Fruit fly (Drosophila melanogaster) whole organism, embryonic: ENCODE results near the gene lap.

Experiments used
- Asciz ChIP-seq: fragments of 200-800 bp; sonication (Bioruptor generic); optimal IDR thresholded peaks from 2 replicates; lab custom pipeline; 2017; ENCODE audit warnings: missing biosample characterization, mild to moderate bottlenecking, missing genetic modification characterization, missing genetic modification reagents
- BtbVII ChIP-seq: fragments of 200-800 bp; sonication (Bioruptor generic); optimal IDR thresholded peaks from 3 replicates; lab custom pipeline; 2017; ENCODE audit warnings: missing biosample characterization, mild to moderate bottlenecking, missing genetic modification characterization
- CG10366 ChIP-seq: fragments of 200-800 bp; sonication (Bioruptor generic); IDR thresholded peaks from 2 replicates; pipeline ENCODE4 v1.3.6; 2022; ENCODE audit warnings: missing biosample characterization, missing genetic modification characterization
- CG10654 ChIP-seq: fragments of 200-800 bp; sonication (Bioruptor generic); optimal IDR thresholded peaks from 2 replicates; lab custom pipeline; 2016; ENCODE audit warnings: missing biosample characterization, missing genetic modification characterization
- CG11456 ChIP-seq: fragments of 200-800 bp; sonication (Bioruptor generic); IDR thresholded peaks from 3 replicates; pipeline ENCODE4 v1.3.6; 2022; ENCODE audit warnings: missing biosample characterization, missing genetic modification characterization
- CG11723 ChIP-seq: fragments of 200-800 bp; sonication (Bioruptor generic); optimal IDR thresholded peaks from 2 replicates; lab custom pipeline; 2017; ENCODE audit warnings: missing biosample characterization, mild to moderate bottlenecking, missing genetic modification characterization
- CG12391 ChIP-seq: fragments of 200-800 bp; sonication (Bioruptor generic); optimal IDR thresholded peaks from 3 replicates; lab custom pipeline; 2018; ENCODE audit warnings: missing biosample characterization, mild to moderate bottlenecking, missing genetic modification characterization, moderate library complexity
- CG13424 ChIP-seq: fragments of 200-800 bp; sonication (Bioruptor generic); optimal IDR thresholded peaks from 2 replicates; lab custom pipeline; 2019; ENCODE audit warnings: missing biosample characterization, mild to moderate bottlenecking, missing genetic modification characterization, moderate library complexity
- CG17186 ChIP-seq: fragments of 200-800 bp; sonication (Bioruptor generic); optimal IDR thresholded peaks from 3 replicates; lab custom pipeline; 2017; ENCODE audit warnings: missing biosample characterization, missing genetic modification reagents, missing genetic modification characterization
- CG18599 ChIP-seq: fragments of 200-800 bp; sonication (Bioruptor generic); optimal IDR thresholded peaks from 3 replicates; lab custom pipeline; 2017; ENCODE audit warnings: missing biosample characterization, missing genetic modification characterization, mild to moderate bottlenecking, moderate library complexity, missing genetic modification reagents
- CG34224 ChIP-seq: fragments of 200-800 bp; sonication (Bioruptor generic); IDR thresholded peaks from 3 replicates; pipeline ENCODE4 v1.3.6; 2022; ENCODE audit warnings: missing biosample characterization, missing genetic modification characterization; ENCODE audit not compliant: partially characterized antibody
- CG4707 ChIP-seq: fragments of 200-800 bp; sonication (Bioruptor generic); optimal IDR thresholded peaks from 2 replicates; lab custom pipeline; 2018; ENCODE audit warnings: missing biosample characterization, mild to moderate bottlenecking, missing genetic modification characterization, moderate library complexity
- CG4730 ChIP-seq: fragments of 200-800 bp; sonication (Bioruptor generic); IDR thresholded peaks from 2 replicates; pipeline ENCODE4 v1.3.6; 2022; ENCODE audit warnings: missing biosample characterization, missing genetic modification characterization
- CG4820 ChIP-seq: fragments of 200-800 bp; sonication (Bioruptor generic); optimal IDR thresholded peaks from 3 replicates; lab custom pipeline; 2016; ENCODE audit warnings: missing biosample characterization, missing genetic modification characterization
- CG7786 ChIP-seq: fragments of 200-800 bp; sonication (Bioruptor generic); optimal IDR thresholded peaks from 2 replicates; lab custom pipeline; 2016; ENCODE audit warnings: missing biosample characterization, missing genetic modification characterization
- CG8359 ChIP-seq: fragments of 200-800 bp; sonication (Bioruptor generic); optimal IDR thresholded peaks from 2 replicates; lab custom pipeline; 2017; ENCODE audit warnings: missing biosample characterization, mild to moderate bottlenecking, missing genetic modification characterization, borderline replicate concordance
- CG9609 ChIP-seq: fragments of 200-800 bp; sonication (Bioruptor generic); optimal IDR thresholded peaks from 3 replicates; lab custom pipeline; 2016; ENCODE audit warnings: missing biosample characterization, missing genetic modification characterization
- Camta ChIP-seq: fragments of 200-800 bp; sonication (Bioruptor generic); optimal IDR thresholded peaks from 2 replicates; lab custom pipeline; 2016; ENCODE audit warnings: missing biosample characterization, missing genetic modification characterization
- Ets65A ChIP-seq: fragments of 200-800 bp; sonication (Bioruptor generic); peaks from one replicate; lab custom pipeline; 2016; ENCODE audit warnings: missing biosample characterization, missing genetic modification characterization
- HLH4C ChIP-seq: fragments of 200-800 bp; sonication (Bioruptor generic); IDR thresholded peaks from 3 replicates; pipeline ENCODE4 v1.3.6; 2022; ENCODE audit warnings: missing biosample characterization, missing genetic modification characterization; ENCODE audit not compliant: partially characterized antibody
- HLH54F ChIP-seq: fragments of 200-800 bp; sonication (Bioruptor generic); optimal IDR thresholded peaks from 3 replicates; lab custom pipeline; 2016; ENCODE audit warnings: missing biosample characterization, missing genetic modification characterization
- HLHmδ ChIP-seq: fragments of 200-800 bp; sonication (Bioruptor generic); optimal IDR thresholded peaks from 2 replicates; lab custom pipeline; 2018; ENCODE audit warnings: missing biosample characterization, mild to moderate bottlenecking, missing genetic modification characterization, moderate library complexity
- Lhr ChIP-seq: fragments of 200-800 bp; sonication (Bioruptor generic); optimal IDR thresholded peaks from 3 replicates; lab custom pipeline; 2017; ENCODE audit warnings: mild to moderate bottlenecking, missing biosample characterization, missing genetic modification reagents, missing genetic modification characterization
- Mrtf ChIP-seq: fragments of 200-800 bp; sonication (Bioruptor generic); IDR thresholded peaks from 3 replicates; pipeline ENCODE4 v1.3.6; 2022; ENCODE audit warnings: missing biosample characterization, missing genetic modification characterization
- Neu2 ChIP-seq: fragments of 200-800 bp; sonication (Bioruptor generic); optimal IDR thresholded peaks from 3 replicates; lab custom pipeline; 2016; ENCODE audit warnings: missing biosample characterization, missing genetic modification characterization, borderline replicate concordance
- Oli ChIP-seq: fragments of 200-800 bp; sonication (Bioruptor generic); optimal IDR thresholded peaks from 2 replicates; lab custom pipeline; 2018; ENCODE audit warnings: missing biosample characterization, mild to moderate bottlenecking, missing genetic modification characterization, moderate library complexity
- Rfx ChIP-seq: fragments of 200-800 bp; sonication (Bioruptor generic); IDR thresholded peaks from 2 replicates; pipeline ENCODE4 v1.3.6; 2022; ENCODE audit warnings: missing biosample characterization, missing genetic modification characterization
- bcd ChIP-seq: fragments of 200-800 bp; sonication (Bioruptor generic); optimal IDR thresholded peaks from 2 replicates; lab custom pipeline; 2017; ENCODE audit warnings: missing biosample characterization, mild to moderate bottlenecking, missing genetic modification characterization
- cad ChIP-seq: fragments of >200 bp; optimal IDR thresholded peaks from 2 replicates; lab custom pipeline; 2017; ENCODE audit warnings: missing biosample characterization, missing genetic modification characterization
- danr ChIP-seq: fragments of 200-800 bp; sonication (Bioruptor generic); IDR thresholded peaks from 2 replicates; pipeline ENCODE4 v1.3.6; 2022; ENCODE audit warnings: missing biosample characterization, missing genetic modification characterization
- esg ChIP-seq: fragments of 200-800 bp; sonication (Bioruptor generic); conservative IDR thresholded peaks from 2 replicates; pipeline ENCODE4 v1.3.6; 2022; ENCODE audit warnings: missing biosample characterization, missing genetic modification characterization
- fd102C ChIP-seq: fragments of 200-800 bp; sonication (Bioruptor generic); optimal IDR thresholded peaks from 2 replicates; lab custom pipeline; 2018; ENCODE audit warnings: missing biosample characterization, mild to moderate bottlenecking, missing genetic modification characterization, moderate library complexity
- fd3F ChIP-seq: fragments of 200-800 bp; sonication (Bioruptor generic); optimal IDR thresholded peaks from 2 replicates; lab custom pipeline; 2018; ENCODE audit warnings: missing biosample characterization, mild to moderate bottlenecking, missing genetic modification characterization, moderate library complexity
- fd64A ChIP-seq: fragments of 200-800 bp; sonication (Bioruptor generic); optimal IDR thresholded peaks from 3 replicates; lab custom pipeline; 2018; ENCODE audit warnings: missing biosample characterization, mild to moderate bottlenecking, missing genetic modification characterization
- fd96Cb ChIP-seq: fragments of 200-800 bp; sonication (Bioruptor generic); optimal IDR thresholded peaks from 2 replicates; lab custom pipeline; 2018; ENCODE audit warnings: missing biosample characterization, mild to moderate bottlenecking, missing genetic modification characterization, moderate library complexity
- gcm2 ChIP-seq: fragments of 200-800 bp; sonication (Bioruptor generic); optimal IDR thresholded peaks from 2 replicates; lab custom pipeline; 2016; ENCODE audit warnings: missing biosample characterization, missing genetic modification characterization
- grau ChIP-seq: fragments of 200-800 bp; optimal IDR thresholded peaks from 3 replicates; lab custom pipeline; 2019; ENCODE audit warnings: missing biosample characterization, mild to moderate bottlenecking, missing genetic modification characterization, moderate library complexity
- gro ChIP-seq: fragments of 200-800 bp; sonication (Bioruptor generic); optimal IDR thresholded peaks from 2 replicates; lab custom pipeline; 2016; ENCODE audit warnings: missing biosample characterization, missing genetic modification characterization
- h ChIP-seq: fragments of >200 bp; optimal IDR thresholded peaks from 2 replicates; lab custom pipeline; 2017
- kah ChIP-seq: fragments of 200-800 bp; sonication (Bioruptor generic); optimal IDR thresholded peaks from 2 replicates; lab custom pipeline; 2018; ENCODE audit warnings: missing biosample characterization, mild to moderate bottlenecking, missing genetic modification characterization
- ken ChIP-seq: fragments of 200-800 bp; sonication (Bioruptor generic); IDR thresholded peaks from 3 replicates; pipeline ENCODE4 v1.3.6; 2022; ENCODE audit warnings: missing biosample characterization, missing genetic modification characterization
- pita ChIP-seq: fragments of 200-800 bp; sonication (Bioruptor generic); optimal IDR thresholded peaks from 2 replicates; lab custom pipeline; 2017; ENCODE audit warnings: missing biosample characterization, mild to moderate bottlenecking, missing genetic modification characterization
- sima ChIP-seq: fragments of 200-800 bp; sonication (Bioruptor generic); optimal IDR thresholded peaks from 2 replicates; lab custom pipeline; 2016; ENCODE audit warnings: missing biosample characterization, missing genetic modification characterization
- slbo ChIP-seq: fragments of 200-800 bp; sonication (Bioruptor generic); IDR thresholded peaks from 2 replicates; pipeline ENCODE4 v1.3.6; 2022; ENCODE audit warnings: missing biosample characterization, missing genetic modification characterization
- slou ChIP-seq: fragments of 200-800 bp; sonication (Bioruptor generic); optimal IDR thresholded peaks from 3 replicates; lab custom pipeline; 2016; ENCODE audit warnings: missing biosample characterization, missing genetic modification characterization
- tll ChIP-seq, 2 experiments: fragments of 200-800 bp in 1 of 2; fragments of >200 bp in 1 of 2; sonication (Bioruptor generic) in 1 of 2; optimal IDR thresholded peaks; 2 replicates each; lab custom pipeline; 2017 to 2019; ENCODE audit warnings: missing biosample characterization in 2 of 2, missing genetic modification characterization in 2 of 2, mild to moderate bottlenecking in 1 of 2, moderate library complexity in 1 of 2
- vnd ChIP-seq: fragments of 200-800 bp; sonication (Bioruptor generic); IDR thresholded peaks from 3 replicates; pipeline ENCODE4 v1.3.6; 2022; ENCODE audit warnings: missing biosample characterization, missing genetic modification characterization; ENCODE audit not compliant: partially characterized antibody
- vvl ChIP-seq: fragments of 200-800 bp; sonication (Bioruptor generic); IDR thresholded peaks from 2 replicates; pipeline ENCODE4 v1.3.6; 2022; ENCODE audit warnings: missing biosample characterization, missing genetic modification characterization
- zfh1 ChIP-seq: fragments of 200-800 bp; sonication (Bioruptor generic); IDR thresholded peaks from 3 replicates; pipeline ENCODE4 v1.3.6; 2022; ENCODE audit warnings: missing biosample characterization, missing genetic modification characterization

lap gene

dm6 chr3R:7150544-7151406 lies 36.0 kb upstream of the lap start, which contains the start of the genes gfzf and Sas-4 (continued):
- no peak for TF ChIP-seq CG4707 (GFP tag; lab: Kevin White, UChicago)
- no peak for TF ChIP-seq gcm2 (GFP tag; lab: Kevin White, UChicago)
- no peak for TF ChIP-seq HLHmδ (GFP tag; lab: Kevin White, UChicago)
- peak; percentile 39 for TF ChIP-seq slou (GFP tag; lab: Kevin White, UChicago)
- TF ChIP-seq Lhr (GFP tag; lab: Kevin White, UChicago) = peak; percentile 35
- no peak for TF ChIP-seq CG11723
- 0 out of 3 replicates have a peak, but pooled peaks have one; percentile 37 for TF ChIP-seq Mrtf (GFP tag; lab: Robert Waterston, UW)
- peak; percentile 30 for TF ChIP-seq fd96Cb (tag; lab: Kevin White, UChicago)
- no peak for TF ChIP-seq HLH4C (GFP tag; lab: Robert Waterston, UW)
- TF ChIP-seq CG12391 (tag; lab: Kevin White, UChicago) = peak; percentile 56
- TF ChIP-seq gro (GFP tag; lab: Kevin White, UChicago) = no peak
- TF ChIP-seq tll (GFP tag; optimal IDR thresholded peaks at IDR 0.05; lab: Kevin White, UChicago) = no peak
- peak; percentile 74 for TF ChIP-seq esg (GFP tag; lab: Robert Waterston, UW)
- peak; percentile 69 for TF ChIP-seq Rfx (GFP tag; lab: Robert Waterston, UW)
- no peak for TF ChIP-seq CG8359 (GFP tag; lab: Kevin White, UChicago)
- no peak for TF ChIP-seq CG18599 (GFP tag; lab: Kevin White, UChicago)
- peak; percentile 57 for TF ChIP-seq HLH54F
- TF ChIP-seq slbo = peak; percentile 84
- TF ChIP-seq pita (GFP tag; lab: Kevin White, UChicago) = no peak
- TF ChIP-seq CG11456 (GFP tag; lab: Robert Waterston, UW) = 0 out of 3 replicates have a peak, but pooled peaks have one; percentile 68
- TF ChIP-seq fd3F (GFP tag; lab: Kevin White, UChicago) = peak; percentile 45
- TF ChIP-seq cad (GFP tag; lab: Kevin White, UChicago) = no peak
- TF ChIP-seq sima (GFP tag; lab: Kevin White, UChicago) = no peak
- TF ChIP-seq CG4820 = peak; percentile 22
- no peak for TF ChIP-seq CG4730 (GFP tag; lab: Robert Waterston, UW)
- no peak for TF ChIP-seq danr (GFP tag; lab: Robert Waterston, UW)
- TF ChIP-seq Oli = peak; percentile 47
- TF ChIP-seq CG10366 = peak; percentile 61
- TF ChIP-seq kah = no peak
- TF ChIP-seq CG9609 (GFP tag; lab: Kevin White, UChicago) = peak; percentile 23
- no peak for TF ChIP-seq Neu2 (GFP tag; lab: Kevin White, UChicago)
- peak; percentile 47 for TF ChIP-seq CG13424 (tag; lab: Kevin White, UChicago)
- no peak for TF ChIP-seq CG7786 (GFP tag; lab: Kevin White, UChicago)
- no peak for TF ChIP-seq vnd (GFP tag; lab: Robert Waterston, UW)
- peak; percentile 70; the same call in 2 of the 3 replicates for TF ChIP-seq zfh1 (GFP tag; lab: Robert Waterston, UW)
- TF ChIP-seq fd102C (GFP tag; lab: Kevin White, UChicago) = no peak
- no peak for TF ChIP-seq Asciz (GFP tag; lab: Kevin White, UChicago)
- TF ChIP-seq CG34224 (GFP tag; lab: Robert Waterston, UW) = no peak
- peak; percentile 69 for TF ChIP-seq bcd (GFP tag; lab: Kevin White, UChicago)
- peak; percentile 22 for TF ChIP-seq Camta (GFP tag; lab: Kevin White, UChicago)
- peak; percentile 46; the same call in 1 of the 2 replicates for TF ChIP-seq vvl (GFP tag; lab: Robert Waterston, UW)
- no peak for TF ChIP-seq fd64A (GFP tag; lab: Kevin White, UChicago)
- no peak for TF ChIP-seq CG17186
- TF ChIP-seq h (lab: Kevin White, UChicago) = no peak
- TF ChIP-seq grau (tag; lab: Kevin White, UChicago) = peak; percentile 55
- peak; percentile 43; the same call in 1 of the 3 replicates for TF ChIP-seq ken
- no peak for TF ChIP-seq BtbVII (GFP tag; lab: Kevin White, UChicago)
- TF ChIP-seq Ets65A (GFP tag; lab: Kevin White, UChicago) = peak; percentile 95
- TF ChIP-seq CG10654 = peak; percentile 54
